Comparison of ENCODE assay signal across 1 fruit fly cellular context in genomic region chr3R:13366561-13367518, dm6.
TF ChIP-seq lines count a peak whose summit lies in the region.

Gene Elp6 (minus strand): TSS chr3R:13366910.

TF ChIP-seq in whole organism, embryonic, 481 proteins besides CTCF, POLR2A, EP300 and RAD21 (continued from another document and continues in another):
- TF ChIP-seq ato (GFP tag; IDR thresholded peaks at IDR 0.05; lab: Robert Waterston, UW; ENCODE audit: partially characterized antibody) = no peak
- TF ChIP-seq CG11398 (GFP tag; optimal IDR thresholded peaks at IDR 0.05; lab: Kevin White, UChicago) = peak; percentile 45
- TF ChIP-seq CG7372 (GFP tag; IDR thresholded peaks at IDR 0.05; lab: Robert Waterston, UW) = peak; percentile 52; the same call in 1 of the 2 replicates
- peak; percentile 49 for TF ChIP-seq fd96Cb (tag; optimal IDR thresholded peaks at IDR 0.05; lab: Kevin White, UChicago)
- TF ChIP-seq NfI (GFP tag; optimal IDR thresholded peaks at IDR 0.05; lab: Kevin White, UChicago) = peak; percentile 48
- peak; percentile 81 for TF ChIP-seq Sox100B (GFP tag; optimal IDR thresholded peaks at IDR 0.05; lab: Kevin White, UChicago)
- no peak for TF ChIP-seq ara (GFP tag; IDR thresholded peaks at IDR 0.05; lab: Robert Waterston, UW)
- peak; percentile 38 for TF ChIP-seq CG17568 (GFP tag; optimal IDR thresholded peaks at IDR 0.05; lab: Kevin White, UChicago)
- peak; percentile 53 for TF ChIP-seq CG4820 (GFP tag; optimal IDR thresholded peaks at IDR 0.05; lab: Kevin White, UChicago)
- TF ChIP-seq seq (GFP tag; IDR thresholded peaks at IDR 0.05; lab: Robert Waterston, UW) = peak; percentile 46; the same call in 1 of the 2 replicates
- TF ChIP-seq D19A (tag; optimal IDR thresholded peaks at IDR 0.05; lab: Kevin White, UChicago) = no peak
- peak; percentile 77 for TF ChIP-seq phol (tag; optimal IDR thresholded peaks at IDR 0.05; lab: Kevin White, UChicago)
- no peak for TF ChIP-seq Dad (GFP tag; optimal IDR thresholded peaks at IDR 0.05; lab: Kevin White, UChicago)
- TF ChIP-seq CG8281 (tag; optimal IDR thresholded peaks at IDR 0.05; lab: Kevin White, UChicago) = peak; percentile 42
- peak; percentile 48 for TF ChIP-seq emc (GFP tag; optimal IDR thresholded peaks at IDR 0.05; lab: Kevin White, UChicago)
- peak; percentile 63; the same call in 1 of the 2 replicates for TF ChIP-seq sisA (GFP tag; IDR thresholded peaks at IDR 0.05; lab: Robert Waterston, UW)
- TF ChIP-seq CG3838 (GFP tag; optimal IDR thresholded peaks at IDR 0.05; lab: Kevin White, UChicago) = no peak
- TF ChIP-seq Rfx (GFP tag; IDR thresholded peaks at IDR 0.05; lab: Robert Waterston, UW) = peak; percentile 84
- no peak for TF ChIP-seq her (GFP tag; optimal IDR thresholded peaks at IDR 0.05; lab: Kevin White, UChicago)
- peak; percentile 88 for TF ChIP-seq slbo (GFP tag; IDR thresholded peaks at IDR 0.05; lab: Robert Waterston, UW)
- TF ChIP-seq eve (GFP tag; optimal IDR thresholded peaks at IDR 0.05; lab: Kevin White, UChicago) = peak in 1 of 2 experiments; percentile 62
- TF ChIP-seq CG9609 (GFP tag; optimal IDR thresholded peaks at IDR 0.05; lab: Kevin White, UChicago) = peak; percentile 51
- TF ChIP-seq CG7987 (GFP tag; optimal IDR thresholded peaks at IDR 0.05; lab: Kevin White, UChicago) = no peak
- no peak for TF ChIP-seq CG12071 (GFP tag; optimal IDR thresholded peaks at IDR 0.05; lab: Kevin White, UChicago)
- TF ChIP-seq CG13123 (GFP tag; optimal IDR thresholded peaks at IDR 0.05; lab: Kevin White, UChicago) = peak; percentile 33
- TF ChIP-seq NK7.1 (GFP tag; optimal IDR thresholded peaks at IDR 0.05; lab: Kevin White, UChicago) = peak; percentile 4
- peak; percentile 57 for TF ChIP-seq odd (GFP tag; optimal IDR thresholded peaks at IDR 0.05; lab: Kevin White, UChicago)
- peak; percentile 31 for TF ChIP-seq Sry-δ (GFP tag; optimal IDR thresholded peaks at IDR 0.05; lab: Kevin White, UChicago)
- TF ChIP-seq Dek (tag; optimal IDR thresholded peaks at IDR 0.05; lab: Kevin White, UChicago) = peak; percentile 60
- no peak for TF ChIP-seq pan (optimal IDR thresholded peaks at IDR 0.05; lab: Kevin White, UChicago)
- peak in 1 of 2 experiments; percentile 64 for TF ChIP-seq pan (GFP tag; optimal IDR thresholded peaks at IDR 0.05 in 1 of 2, IDR thresholded peaks at IDR 0.05 in 1 of 2)
- no peak for TF ChIP-seq CG5953 (GFP tag; IDR thresholded peaks at IDR 0.05; lab: Robert Waterston, UW)
- peak; percentile 82 for TF ChIP-seq tio (GFP tag; optimal IDR thresholded peaks at IDR 0.05; lab: Kevin White, UChicago)
- no peak for TF ChIP-seq zf30C (GFP tag; optimal IDR thresholded peaks at IDR 0.05; lab: Kevin White, UChicago)
- peak; percentile 58 for TF ChIP-seq Atf-2 (GFP tag; optimal IDR thresholded peaks at IDR 0.05; lab: Kevin White, UChicago)
- peak; percentile 57 for TF ChIP-seq CG17359 (tag; optimal IDR thresholded peaks at IDR 0.05; lab: Kevin White, UChicago)
- peak; percentile 73 for TF ChIP-seq CG10209 (GFP tag; optimal IDR thresholded peaks at IDR 0.05; lab: Kevin White, UChicago)
- peak; percentile 58 for TF ChIP-seq CG12659 (GFP tag; optimal IDR thresholded peaks at IDR 0.05; lab: Kevin White, UChicago)
- TF ChIP-seq dimm (GFP tag; IDR thresholded peaks at IDR 0.05; lab: Robert Waterston, UW) = 0 out of 2 replicates have a peak, but pooled peaks have one; percentile 9
- TF ChIP-seq CG6765 (GFP tag; optimal IDR thresholded peaks at IDR 0.05; lab: Kevin White, UChicago) = peak; percentile 69
- TF ChIP-seq pzg (GFP tag; optimal IDR thresholded peaks at IDR 0.05; lab: Kevin White, UChicago) = peak; percentile 46
- TF ChIP-seq usp (GFP tag; optimal IDR thresholded peaks at IDR 0.05; lab: Kevin White, UChicago) = no peak
- peak; percentile 33 for TF ChIP-seq trh (GFP tag; optimal IDR thresholded peaks at IDR 0.05; lab: Kevin White, UChicago)
- TF ChIP-seq Hr51 (GFP tag; optimal IDR thresholded peaks at IDR 0.05; lab: Kevin White, UChicago) = peak; percentile 50 to 73
- TF ChIP-seq CG33213 (GFP tag; optimal IDR thresholded peaks at IDR 0.05; lab: Kevin White, UChicago) = peak; percentile 37
- TF ChIP-seq CG18011 (GFP tag; optimal IDR thresholded peaks at IDR 0.05; lab: Kevin White, UChicago) = peak; percentile 10
- TF ChIP-seq CG3995 (GFP tag; optimal IDR thresholded peaks at IDR 0.05; lab: Kevin White, UChicago) = peak; percentile 25
- TF ChIP-seq CG17186 (GFP tag; optimal IDR thresholded peaks at IDR 0.05; lab: Kevin White, UChicago) = no peak
- no peak for TF ChIP-seq Trl (optimal IDR thresholded peaks at IDR 0.05; lab: Kevin White, UChicago)
- TF ChIP-seq Trl (GFP tag; optimal IDR thresholded peaks at IDR 0.05; lab: Kevin White, UChicago) = peak; percentile 53
- TF ChIP-seq slp2 (GFP tag; optimal IDR thresholded peaks at IDR 0.05; lab: Kevin White, UChicago) = peak; percentile 53
- no peak for TF ChIP-seq CG7357 (GFP tag; IDR thresholded peaks at IDR 0.05; lab: Robert Waterston, UW)
- no peak for TF ChIP-seq CG17829 (tag; optimal IDR thresholded peaks at IDR 0.05; lab: Kevin White, UChicago)
- TF ChIP-seq sqz (GFP tag; optimal IDR thresholded peaks at IDR 0.05; lab: Kevin White, UChicago) = peak; percentile 2
- TF ChIP-seq onecut (GFP tag; IDR thresholded peaks at IDR 0.05; lab: Robert Waterston, UW) = peak; percentile 37
- peak; percentile 65 for TF ChIP-seq pum (GFP tag; optimal IDR thresholded peaks at IDR 0.05; lab: Kevin White, UChicago)
- peak; percentile 44 for TF ChIP-seq CG16863 (GFP tag; optimal IDR thresholded peaks at IDR 0.05; lab: Kevin White, UChicago)
- 0 out of 3 replicates have a peak, but pooled peaks have one; percentile 46 for TF ChIP-seq CG2889 (GFP tag; IDR thresholded peaks at IDR 0.05; lab: Robert Waterston, UW)
- TF ChIP-seq gro (GFP tag; optimal IDR thresholded peaks at IDR 0.05; lab: Kevin White, UChicago) = peak; percentile 44
- TF ChIP-seq CG31441 (GFP tag; IDR thresholded peaks at IDR 0.05; lab: Robert Waterston, UW) = peak; percentile 75; the same call in 1 of the 2 replicates
- TF ChIP-seq CG30431 (GFP tag; optimal IDR thresholded peaks at IDR 0.05; lab: Kevin White, UChicago) = peak; percentile 4
- TF ChIP-seq crc (GFP tag; optimal IDR thresholded peaks at IDR 0.05; lab: Kevin White, UChicago) = peak; percentile 35
- TF ChIP-seq CG13296 (GFP tag; optimal IDR thresholded peaks at IDR 0.05; lab: Kevin White, UChicago) = peak; percentile 49
- TF ChIP-seq CG10147 (GFP tag; optimal IDR thresholded peaks at IDR 0.05; lab: Kevin White, UChicago) = peak; percentile 77
- TF ChIP-seq ci (GFP tag; IDR thresholded peaks at IDR 0.05; lab: Robert Waterston, UW) = peak; percentile 6; the same call in 1 of the 3 replicates
- TF ChIP-seq B-H1 (GFP tag; IDR thresholded peaks at IDR 0.05; lab: Robert Waterston, UW) = peak; percentile 46; the same call in 2 of the 3 replicates
- TF ChIP-seq maf-S (GFP tag; optimal IDR thresholded peaks at IDR 0.05; lab: Kevin White, UChicago) = peak; percentile 31
- peak; percentile 13 for TF ChIP-seq Abd-B (GFP tag; optimal IDR thresholded peaks at IDR 0.05; lab: Kevin White, UChicago)
- no peak for TF ChIP-seq CG1603 (tag; optimal IDR thresholded peaks at IDR 0.05; lab: Kevin White, UChicago)
- TF ChIP-seq Myb (GFP tag; optimal IDR thresholded peaks at IDR 0.05; lab: Kevin White, UChicago) = peak; percentile 29
- TF ChIP-seq Aef1 (GFP tag; IDR thresholded peaks at IDR 0.05; lab: Robert Waterston, UW) = peak; percentile 63
- peak; percentile 78 for TF ChIP-seq NFAT (GFP tag; IDR thresholded peaks at IDR 0.05; lab: Robert Waterston, UW)
- no peak for TF ChIP-seq Elba2 (GFP tag; optimal IDR thresholded peaks at IDR 0.05; lab: Kevin White, UChicago)
- peak; percentile 38 for TF ChIP-seq Max (GFP tag; optimal IDR thresholded peaks at IDR 0.05; lab: Kevin White, UChicago)
- TF ChIP-seq lab (GFP tag; optimal IDR thresholded peaks at IDR 0.05; lab: Kevin White, UChicago) = peak; percentile 72
- TF ChIP-seq gcm2 (GFP tag; optimal IDR thresholded peaks at IDR 0.05; lab: Kevin White, UChicago) = peak; percentile 49
- peak; percentile 67 for TF ChIP-seq Xbp1 (GFP tag; optimal IDR thresholded peaks at IDR 0.05; lab: Kevin White, UChicago)
- peak; percentile 49 for TF ChIP-seq shn (GFP tag; optimal IDR thresholded peaks at IDR 0.05; lab: Kevin White, UChicago)
- TF ChIP-seq CG12942 (GFP tag; optimal IDR thresholded peaks at IDR 0.05; lab: Kevin White, UChicago) = peak; percentile 32
- no peak for TF ChIP-seq NC2β (GFP tag; optimal IDR thresholded peaks at IDR 0.05; lab: Kevin White, UChicago)
- peak; percentile 59 for TF ChIP-seq PHDP (tag; optimal IDR thresholded peaks at IDR 0.05; lab: Kevin White, UChicago)
- TF ChIP-seq D19B (GFP tag; optimal IDR thresholded peaks at IDR 0.05; lab: Kevin White, UChicago) = peak; percentile 62
- no peak for TF ChIP-seq sc (optimal IDR thresholded peaks at IDR 0.05; lab: Kevin White, UChicago)
- TF ChIP-seq sc (GFP tag; optimal IDR thresholded peaks at IDR 0.05; lab: Kevin White, UChicago) = peak; percentile 43
- no peak for TF ChIP-seq CG16813 (GFP tag; IDR thresholded peaks at IDR 0.05; lab: Robert Waterston, UW; ENCODE audit: partially characterized antibody)
- peak; percentile 47 for TF ChIP-seq CG18764 (GFP tag; optimal IDR thresholded peaks at IDR 0.05; lab: Kevin White, UChicago)
- TF ChIP-seq CG2120 (GFP tag; optimal IDR thresholded peaks at IDR 0.05; lab: Kevin White, UChicago) = peak; percentile 86
- peak; percentile 66 for TF ChIP-seq HLH3B (GFP tag; IDR thresholded peaks at IDR 0.05; lab: Robert Waterston, UW)
- peak; percentile 61 for TF ChIP-seq Hand (GFP tag; optimal IDR thresholded peaks at IDR 0.05; lab: Kevin White, UChicago)
- peak; percentile 64 for TF ChIP-seq ase (GFP tag; IDR thresholded peaks at IDR 0.05; lab: Robert Waterston, UW)
- peak; percentile 61 for TF ChIP-seq org-1 (GFP tag; optimal IDR thresholded peaks at IDR 0.05; lab: Kevin White, UChicago)
- TF ChIP-seq aop (GFP tag; IDR thresholded peaks at IDR 0.05; lab: Robert Waterston, UW) = no peak
- TF ChIP-seq CG3163 (GFP tag; optimal IDR thresholded peaks at IDR 0.05; lab: Kevin White, UChicago) = peak; percentile 30
- TF ChIP-seq twi (tag; optimal IDR thresholded peaks at IDR 0.05; lab: Kevin White, UChicago) = no peak
- no peak for TF ChIP-seq lola (GFP tag; optimal IDR thresholded peaks at IDR 0.05; lab: Kevin White, UChicago)
- peak; percentile 71 for TF ChIP-seq grau (tag; optimal IDR thresholded peaks at IDR 0.05; lab: Kevin White, UChicago)
- TF ChIP-seq nau (GFP tag; optimal IDR thresholded peaks at IDR 0.05; lab: Kevin White, UChicago) = no peak
- peak; percentile 47 for TF ChIP-seq Fer1 (GFP tag; optimal IDR thresholded peaks at IDR 0.05; lab: Kevin White, UChicago)
- TF ChIP-seq E2f1 (GFP tag; IDR thresholded peaks at IDR 0.05; lab: Robert Waterston, UW) = peak; percentile 67
- TF ChIP-seq zen (tag; optimal IDR thresholded peaks at IDR 0.05; lab: Kevin White, UChicago) = no peak
- peak; percentile 19 to 24 for TF ChIP-seq bsh (GFP tag; optimal IDR thresholded peaks at IDR 0.05; lab: Kevin White, UChicago)
- no peak for TF ChIP-seq CG16779 (GFP tag; IDR thresholded peaks at IDR 0.05; lab: Robert Waterston, UW)
- TF ChIP-seq CG3847 (GFP tag; IDR thresholded peaks at IDR 0.05; lab: Robert Waterston, UW) = peak; percentile 32; the same call in 1 of the 2 replicates
- TF ChIP-seq Eip74EF (GFP tag; optimal IDR thresholded peaks at IDR 0.05; lab: Kevin White, UChicago) = peak in 1 of 2 experiments; percentile 25
- peak; percentile 41 for TF ChIP-seq CG8944 (GFP tag; optimal IDR thresholded peaks at IDR 0.05; lab: Kevin White, UChicago)
- peak; percentile 24 for TF ChIP-seq CG4328 (GFP tag; optimal IDR thresholded peaks at IDR 0.05; lab: Kevin White, UChicago)
- peak; percentile 38 for TF ChIP-seq unpg (GFP tag; optimal IDR thresholded peaks at IDR 0.05; lab: Kevin White, UChicago)
- TF ChIP-seq ems (GFP tag; optimal IDR thresholded peaks at IDR 0.05; lab: Kevin White, UChicago) = peak; percentile 38
- TF ChIP-seq Vsx1 (GFP tag; optimal IDR thresholded peaks at IDR 0.05; lab: Kevin White, UChicago) = peak; percentile 38
- no peak for TF ChIP-seq corto (GFP tag; optimal IDR thresholded peaks at IDR 0.05; lab: Kevin White, UChicago)
- no peak for TF ChIP-seq CG43689 (GFP tag; IDR thresholded peaks at IDR 0.05; lab: Robert Waterston, UW)
- TF ChIP-seq CG2678 (tag; optimal IDR thresholded peaks at IDR 0.05; lab: Kevin White, UChicago) = peak; percentile 85
- TF ChIP-seq nerfin-1 (tag; optimal IDR thresholded peaks at IDR 0.05; lab: Kevin White, UChicago) = no peak
- peak; percentile 39 for TF ChIP-seq bab2 (GFP tag; optimal IDR thresholded peaks at IDR 0.05; lab: Kevin White, UChicago)
- TF ChIP-seq CG3281 (GFP tag; optimal IDR thresholded peaks at IDR 0.05; lab: Kevin White, UChicago) = peak; percentile 83
- TF ChIP-seq CG6654 (GFP tag; optimal IDR thresholded peaks at IDR 0.05; lab: Kevin White, UChicago) = peak; percentile 34
- no peak for TF ChIP-seq cas (GFP tag; IDR thresholded peaks at IDR 0.05; lab: Robert Waterston, UW)
- no peak for TF ChIP-seq CG34224 (GFP tag; IDR thresholded peaks at IDR 0.05; lab: Robert Waterston, UW; ENCODE audit: partially characterized antibody)
- TF ChIP-seq HHEX (GFP tag; optimal IDR thresholded peaks at IDR 0.05; lab: Kevin White, UChicago) = peak; percentile 71
- TF ChIP-seq E2f2 (GFP tag; IDR thresholded peaks at IDR 0.05; lab: Robert Waterston, UW) = peak; percentile 17; the same call in 1 of the 2 replicates
- TF ChIP-seq danr (GFP tag; IDR thresholded peaks at IDR 0.05; lab: Robert Waterston, UW) = 0 out of 2 replicates have a peak, but pooled peaks have one; percentile 43
- TF ChIP-seq stc (GFP tag; IDR thresholded peaks at IDR 0.05; lab: Robert Waterston, UW) = peak; percentile 51
- peak; percentile 47 for TF ChIP-seq Six4 (GFP tag; optimal IDR thresholded peaks at IDR 0.05; lab: Kevin White, UChicago)
- no peak for TF ChIP-seq fd102C (GFP tag; optimal IDR thresholded peaks at IDR 0.05; lab: Kevin White, UChicago)
- peak; percentile 68 for TF ChIP-seq scrt (GFP tag; optimal IDR thresholded peaks at IDR 0.05; lab: Kevin White, UChicago)
- TF ChIP-seq cwo (GFP tag; optimal IDR thresholded peaks at IDR 0.05; lab: Kevin White, UChicago) = peak; percentile 59
- peak; percentile 60 for TF ChIP-seq CG14014 (GFP tag; IDR thresholded peaks at IDR 0.05; lab: Robert Waterston, UW)
- no peak for TF ChIP-seq CG6689 (GFP tag; IDR thresholded peaks at IDR 0.05; lab: Robert Waterston, UW)
- TF ChIP-seq MESR4 (GFP tag; optimal IDR thresholded peaks at IDR 0.05; lab: Kevin White, UChicago) = peak; percentile 23
- TF ChIP-seq ATbp (GFP tag; optimal IDR thresholded peaks at IDR 0.05; lab: Kevin White, UChicago) = peak; percentile 42
- no peak for TF ChIP-seq sim (GFP tag; IDR thresholded peaks at IDR 0.05; lab: Robert Waterston, UW)
